Fruit fly (Drosophila melanogaster) whole organism, wandering third instar larva: ENCODE measurements around the gene Lkr.

Experiments used
- Abd-B ChIP-seq: fragments of >200 bp; optimal IDR thresholded peaks from 2 replicates; lab custom pipeline; 2017; ENCODE audit warnings: missing biosample characterization, missing genetic modification characterization
- CG32264 ChIP-seq: fragments of 200-800 bp; sonication (Bioruptor generic); optimal IDR thresholded peaks from 2 replicates; lab custom pipeline; 2016; ENCODE audit warnings: missing biosample characterization, missing genetic modification characterization
- CG9705 ChIP-seq: fragments of 200-800 bp; sonication (Bioruptor generic); optimal IDR thresholded peaks from 2 replicates; lab custom pipeline; 2018; ENCODE audit warnings: missing biosample characterization, mild to moderate bottlenecking, missing genetic modification characterization
- CrebA ChIP-seq: fragments of 200-800 bp; sonication (Bioruptor generic); optimal IDR thresholded peaks from 2 replicates; lab custom pipeline; 2016; ENCODE audit warnings: missing biosample characterization, mild to moderate bottlenecking, missing genetic modification characterization, borderline replicate concordance
- Dfd ChIP-seq: fragments of >200 bp; optimal IDR thresholded peaks from 2 replicates; lab custom pipeline; 2017; ENCODE audit warnings: missing biosample characterization, missing genetic modification characterization
- Dif ChIP-seq: fragments of 200-275, 200-300 bp; sonication (Bioruptor generic); optimal IDR thresholded peaks from 2 replicates; lab custom pipeline; 2018; ENCODE audit warnings: missing biosample characterization, missing genetic modification characterization; ENCODE audit not compliant: partially characterized antibody
- Hnf4 ChIP-seq: fragments of 200-800 bp; sonication (Bioruptor generic); optimal IDR thresholded peaks from 2 replicates; lab custom pipeline; 2016; ENCODE audit warnings: missing biosample characterization, mild to moderate bottlenecking, missing genetic modification characterization
- Hr78 ChIP-seq: fragments of >200 bp; optimal IDR thresholded peaks from 2 replicates; lab custom pipeline; 2017; ENCODE audit warnings: missing biosample characterization, missing genetic modification characterization
- Hr83 ChIP-seq: fragments of 200-300 bp; sonication (Bioruptor generic); optimal IDR thresholded peaks from 2 replicates; lab custom pipeline; 2016; ENCODE audit warnings: missing biosample characterization, mild to moderate bottlenecking, missing genetic modification characterization, moderate library complexity; ENCODE audit not compliant: poor library complexity, severe bottlenecking
- Jra ChIP-seq: sonication (Bioruptor generic); optimal IDR thresholded peaks from 2 replicates; lab custom pipeline; 2016; ENCODE audit warnings: missing biosample characterization, missing genetic modification characterization
- Mio ChIP-seq: sonication (Bioruptor generic); optimal IDR thresholded peaks from 2 replicates; lab custom pipeline; 2016; ENCODE audit warnings: missing biosample characterization, missing genetic modification characterization
- Myc ChIP-seq: fragments of >200 bp; optimal IDR thresholded peaks from 2 replicates; lab custom pipeline; 2017
- N ChIP-seq: fragments of >200 bp; optimal IDR thresholded peaks from 2 replicates; lab custom pipeline; 2018; ENCODE audit warnings: missing biosample characterization, missing external identifiers, missing genetic modification characterization
- Rel ChIP-seq, 2 experiments: fragments of 200-800 bp; sonication (Bioruptor generic) in 1 of 2; optimal IDR thresholded peaks; 2 replicates in 1 of 2; 3 replicates in 1 of 2; lab custom pipeline; 2016 to 2019; ENCODE audit warnings: mild to moderate bottlenecking in 2 of 2, missing biosample characterization in 2 of 2, missing genetic modification characterization in 2 of 2, moderate library complexity in 1 of 2
- Sp1 ChIP-seq: fragments of 200-800 bp; sonication (Bioruptor generic); optimal IDR thresholded peaks from 3 replicates; lab custom pipeline; 2019; ENCODE audit warnings: missing biosample characterization, mild to moderate bottlenecking, missing genetic modification characterization, moderate library complexity
- Vsx2 ChIP-seq: fragments of 200-300, 225-300 bp; sonication (Bioruptor generic); optimal IDR thresholded peaks from 2 replicates; lab custom pipeline; 2018; ENCODE audit warnings: missing biosample characterization, missing genetic modification characterization; ENCODE audit not compliant: partially characterized antibody
- br ChIP-seq: fragments of 200-800 bp; sonication (Bioruptor generic); optimal IDR thresholded peaks from 2 replicates; lab custom pipeline; 2016; ENCODE audit warnings: missing biosample characterization, missing genetic modification characterization
- brk ChIP-seq: fragments of 200-800 bp; sonication (Bioruptor generic); optimal IDR thresholded peaks from 2 replicates; lab custom pipeline; 2016; ENCODE audit warnings: missing biosample characterization, mild to moderate bottlenecking, missing genetic modification characterization
- dmrt93B ChIP-seq: fragments of 200-800 bp; sonication (Bioruptor generic); optimal IDR thresholded peaks from 2 replicates; lab custom pipeline; 2018; ENCODE audit warnings: missing biosample characterization, mild to moderate bottlenecking, missing genetic modification characterization
- dsf ChIP-seq: sonication (Bioruptor generic); optimal IDR thresholded peaks from 2 replicates; lab custom pipeline; 2016; ENCODE audit warnings: missing biosample characterization, missing genetic modification characterization, borderline replicate concordance
- ey ChIP-seq: fragments of 200-800 bp; sonication (Bioruptor generic); optimal IDR thresholded peaks from 2 replicates; lab custom pipeline; 2016; ENCODE audit warnings: missing biosample characterization, missing genetic modification characterization
- foxo ChIP-seq, 2 experiments: fragments of 200-800 bp; sonication (Bioruptor generic); optimal IDR thresholded peaks; 2 replicates in 1 of 2; 3 replicates in 1 of 2; lab custom pipeline; 2016 to 2017; ENCODE audit warnings: missing biosample characterization in 2 of 2, missing genetic modification characterization in 2 of 2
- fru ChIP-seq: fragments of 200-800 bp; sonication (Bioruptor generic); optimal IDR thresholded peaks from 3 replicates; lab custom pipeline; 2016; ENCODE audit warnings: missing biosample characterization, mild to moderate bottlenecking, missing genetic modification characterization
- h ChIP-seq: fragments of 200-800 bp; sonication (Bioruptor generic); optimal IDR thresholded peaks from 3 replicates; lab custom pipeline; 2016; ENCODE audit warnings: missing biosample characterization, mild to moderate bottlenecking, missing genetic modification characterization
- lola ChIP-seq: fragments of >200 bp; optimal IDR thresholded peaks from 2 replicates; lab custom pipeline; 2017; ENCODE audit warnings: missing biosample characterization, missing genetic modification characterization
- pan ChIP-seq: fragments of >200 bp; optimal IDR thresholded peaks from 2 replicates; lab custom pipeline; 2017
- psq ChIP-seq: fragments of 200-800 bp; sonication (Bioruptor generic); optimal IDR thresholded peaks from 3 replicates; lab custom pipeline; 2017; ENCODE audit warnings: missing biosample characterization, mild to moderate bottlenecking, missing genetic modification characterization, moderate library complexity
- rgr ChIP-seq: fragments of 200-800 bp; sonication (Bioruptor generic); optimal IDR thresholded peaks from 3 replicates; lab custom pipeline; 2016; ENCODE audit warnings: missing biosample characterization, mild to moderate bottlenecking, missing genetic modification characterization
- sage ChIP-seq: fragments of 200-800 bp; sonication (Bioruptor generic); optimal IDR thresholded peaks from 2 replicates; lab custom pipeline; 2016; ENCODE audit warnings: missing biosample characterization, mild to moderate bottlenecking, missing genetic modification characterization
- sv ChIP-seq: fragments of 200-800 bp; sonication (Bioruptor generic); optimal IDR thresholded peaks from 3 replicates; lab custom pipeline; 2016; ENCODE audit warnings: missing biosample characterization, missing genetic modification characterization
- tai ChIP-seq: sonication (Bioruptor generic); optimal IDR thresholded peaks from 2 replicates; lab custom pipeline; 2016; ENCODE audit warnings: missing biosample characterization, missing genetic modification characterization
- usp ChIP-seq: fragments of >200 bp; optimal IDR thresholded peaks from 2 replicates; lab custom pipeline; 2017; ENCODE audit warnings: missing biosample characterization, missing genetic modification characterization
- woc ChIP-seq: sonication (Bioruptor generic); optimal IDR thresholded peaks from 2 replicates; lab custom pipeline; 2016; ENCODE audit warnings: missing biosample characterization, mild to moderate bottlenecking, missing genetic modification characterization

Gene Lkr

DNA sequence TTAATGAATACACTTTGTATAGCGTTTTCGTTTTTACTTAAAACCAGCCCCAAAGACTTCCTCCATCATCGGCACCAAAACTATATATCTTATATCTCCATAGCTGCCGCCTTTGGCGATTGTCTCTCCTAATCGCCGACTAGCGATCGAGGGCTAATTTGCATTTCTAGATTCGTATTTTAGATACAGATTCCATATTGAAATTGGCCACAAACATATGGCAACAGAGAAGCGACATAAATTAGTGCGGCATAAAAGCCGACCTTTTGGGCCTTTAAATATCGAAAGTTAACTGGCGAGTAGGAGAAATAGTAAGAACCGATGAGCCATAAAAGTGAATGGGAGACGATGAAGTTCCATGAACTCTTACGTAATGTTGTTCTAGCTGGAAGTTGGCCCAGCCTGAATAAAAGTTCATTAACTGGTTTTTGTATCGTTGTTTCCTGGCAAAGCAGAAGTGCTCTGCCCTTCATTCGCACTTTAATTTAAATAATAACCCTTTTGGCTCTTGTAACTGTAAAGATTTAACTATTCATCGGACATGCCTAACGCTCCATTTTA, 19.5 kb upstream of the Lkr start:
- TF ChIP-seq br (GFP tag; lab: Kevin White, UChicago) (no peak), rgr (GFP tag; lab: Kevin White, UChicago) (no peak)

DNA sequence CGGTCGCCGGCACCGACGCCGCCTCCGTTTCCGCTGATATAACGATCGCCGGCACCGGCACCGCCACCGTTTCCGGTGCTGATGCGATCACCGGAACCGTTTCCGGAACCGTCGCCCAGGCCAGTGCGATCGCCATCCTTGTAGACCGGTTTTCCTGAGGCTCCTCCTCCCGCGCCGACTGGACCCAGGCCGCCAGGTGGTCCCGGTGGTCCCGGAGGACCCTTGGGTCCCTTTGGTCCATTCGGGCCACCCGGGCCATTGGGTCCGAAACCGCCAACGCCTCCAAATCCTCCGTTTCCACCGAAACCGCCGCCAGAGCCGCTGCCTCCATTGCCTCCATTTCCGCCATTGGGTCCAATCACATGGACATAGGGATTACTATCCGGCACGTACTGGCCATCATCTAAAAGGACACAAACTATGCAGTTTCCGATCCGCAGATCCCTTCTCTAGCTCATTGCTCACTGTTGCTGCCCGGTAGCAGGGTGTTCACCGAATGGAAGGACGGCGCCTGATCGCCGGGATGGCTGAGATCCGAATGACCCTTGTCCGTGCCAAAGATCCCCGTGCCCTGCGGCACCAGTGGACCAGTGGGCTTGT, 13.7 kb upstream of the Lkr start:
- TF ChIP-seq Vsx2 (GFP tag; lab: Kevin White, UChicago) (no peak), Dfd (GFP tag; lab: Kevin White, UChicago) (peak; percentile 99)

DNA sequence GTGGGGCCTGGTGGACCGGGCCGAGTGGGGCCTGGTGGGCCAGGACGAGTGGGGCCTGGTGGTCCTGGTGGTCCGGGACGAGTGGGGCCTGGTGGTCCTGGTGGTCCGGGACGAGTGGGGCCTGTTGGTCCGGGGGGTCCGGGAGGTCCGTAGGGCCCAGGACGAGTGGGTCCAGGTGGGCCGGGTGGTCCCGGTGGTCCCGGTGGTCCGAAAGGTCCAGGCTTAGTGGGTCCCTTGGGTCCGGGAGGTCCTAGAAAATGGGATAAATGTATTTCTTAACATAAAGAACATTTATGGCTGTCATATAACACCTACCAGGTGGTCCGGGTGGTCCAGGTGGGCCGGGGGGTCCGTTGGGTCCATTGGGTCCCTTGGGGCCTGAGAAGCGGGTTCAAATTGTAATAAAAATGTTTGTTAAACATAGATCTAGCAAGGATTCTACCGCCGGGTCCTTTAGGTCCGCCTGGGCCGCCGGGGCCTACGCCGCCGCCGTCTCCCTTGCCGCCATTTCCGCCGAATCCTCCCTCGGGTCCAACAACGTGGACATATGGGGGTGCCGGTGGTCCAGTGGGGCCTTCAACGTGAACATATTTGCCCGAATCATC, 11.6 kb upstream of the Lkr start:
- peak; percentile 99 for TF ChIP-seq Dfd (GFP tag; lab: Kevin White, UChicago)
- no peak for TF ChIP-seq lola (GFP tag; lab: Kevin White, UChicago)

DNA sequence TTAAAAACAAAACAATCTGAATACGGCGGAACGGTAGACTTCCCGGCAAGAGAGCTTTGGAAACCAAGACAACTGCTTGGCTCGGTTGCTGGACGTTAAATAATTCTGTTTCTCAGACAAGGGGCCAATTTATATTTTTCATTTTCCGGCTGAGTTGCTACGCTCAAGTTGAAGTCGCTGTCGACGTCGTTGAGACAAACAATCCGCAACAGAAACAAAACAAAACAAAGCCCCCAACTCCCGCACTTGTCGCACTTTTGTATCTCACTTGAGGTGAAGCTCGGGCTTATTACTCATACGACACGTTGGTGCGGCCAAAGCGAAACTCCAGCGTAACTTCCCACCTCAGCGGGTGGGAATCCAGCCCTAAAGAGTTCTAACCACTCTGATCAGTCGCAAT, 6.5 kb upstream of the Lkr start, which contains the start of gene CG13285:
CG13285 (minus strand) TSS at position 101 of the 400 bp plus-strand sequence.
- no peak for TF ChIP-seq tai (GFP tag; lab: Kevin White, UChicago)
- no peak for TF ChIP-seq dsf
- no peak for TF ChIP-seq usp (GFP tag; lab: Kevin White, UChicago)
- TF ChIP-seq Hr78 (GFP tag; lab: Kevin White, UChicago), result no peak
- TF ChIP-seq woc, result no peak
- no peak for TF ChIP-seq ey (GFP tag; lab: Kevin White, UChicago)
- no peak for TF ChIP-seq br (GFP tag; lab: Kevin White, UChicago)
- TF ChIP-seq sv, result no peak
- no peak for TF ChIP-seq foxo (GFP tag; optimal IDR thresholded peaks at IDR 0.05; lab: Kevin White, UChicago)
- no peak for TF ChIP-seq CrebA (GFP tag; lab: Kevin White, UChicago)

DNA sequence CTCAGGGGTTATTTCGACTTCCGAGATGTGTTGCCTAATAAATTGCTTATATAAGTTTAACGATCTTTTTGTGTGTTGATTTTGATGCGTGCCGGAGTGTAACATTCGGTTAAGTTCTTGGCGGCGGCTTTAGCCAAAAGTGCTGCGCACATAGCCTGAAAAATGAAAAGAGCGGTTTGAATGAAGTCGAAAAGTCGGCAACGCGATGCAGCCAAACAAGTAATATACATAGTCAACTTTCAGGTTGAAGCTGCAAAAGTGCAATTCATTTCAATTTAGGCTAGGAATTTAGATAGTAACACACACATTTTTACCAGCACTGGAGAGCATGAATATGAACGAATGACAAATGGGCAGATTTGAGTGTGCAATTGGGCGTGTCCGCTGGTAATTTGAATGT, 5.1 kb upstream of the Lkr start:
- TF ChIP-seq lola (GFP tag; lab: Kevin White, UChicago) (no peak), N (GFP tag; lab: Kevin White, UChicago) (peak; percentile 20), Myc (lab: Kevin White, UChicago) (peak; percentile 83), CrebA (GFP tag; lab: Kevin White, UChicago) (no peak), br (GFP tag; lab: Kevin White, UChicago) (no peak), dsf (no peak), Mio (no peak), Abd-B (GFP tag; lab: Kevin White, UChicago) (no peak), usp (GFP tag; lab: Kevin White, UChicago) (no peak), Rel (GFP tag; optimal IDR thresholded peaks at IDR 0.05; lab: Kevin White, UChicago) (no peak), Rel (tag; optimal IDR thresholded peaks at IDR 0.05; lab: Kevin White, UChicago) (no peak)
- TF ChIP-seq, all 38 proteins: peak for 2

DNA sequence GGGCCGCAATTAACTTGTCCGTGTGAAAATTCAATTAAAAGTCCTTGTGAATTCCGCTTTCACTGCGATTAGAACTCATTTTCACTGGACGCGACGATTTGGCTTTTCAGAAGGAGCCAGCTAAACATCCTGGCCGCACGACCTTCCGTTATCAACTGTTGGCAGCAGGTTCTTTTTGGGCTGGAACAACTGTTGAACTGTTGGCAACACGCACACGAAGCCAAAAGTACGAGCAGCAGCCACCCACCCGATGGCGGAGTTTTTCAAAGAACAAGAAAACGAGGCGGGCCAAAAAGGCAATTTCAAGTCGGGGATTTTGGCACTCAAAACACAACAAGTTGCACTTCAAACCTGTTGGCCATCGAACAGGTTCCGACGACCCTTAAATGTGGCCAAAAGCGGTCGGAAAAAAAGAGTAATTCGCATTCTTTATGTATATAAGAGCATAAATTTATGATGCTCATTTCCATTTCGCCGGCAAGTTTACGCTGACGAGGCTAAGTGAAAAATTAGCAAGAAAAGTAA, 6.2 kb downstream of the Lkr start:
- TF ChIP-seq fru (GFP tag; lab: Kevin White, UChicago) (no peak), dmrt93B (GFP tag; lab: Kevin White, UChicago) (no peak), Mio (no peak)

DNA sequence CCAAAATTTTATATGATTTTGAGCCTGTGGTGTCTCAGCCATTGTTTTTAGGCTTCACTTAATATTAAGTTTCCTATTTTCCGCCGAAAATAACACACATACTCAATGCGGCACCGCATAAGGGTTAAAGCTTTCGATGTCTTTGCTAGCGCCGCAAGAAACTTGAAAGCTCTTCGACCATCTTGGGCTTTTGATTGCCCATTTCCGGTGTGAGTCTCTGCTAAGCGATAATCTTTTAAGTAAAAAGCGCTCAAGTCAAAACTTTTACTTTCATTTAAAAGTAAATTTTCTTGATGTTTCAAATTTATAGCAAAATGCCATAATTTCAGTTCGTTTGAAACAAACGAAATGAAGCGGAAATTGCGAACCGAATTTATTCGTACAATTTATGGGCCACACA, 17.2 kb downstream of the Lkr start:
- TF ChIP-seq brk (GFP tag; lab: Kevin White, UChicago) (peak; percentile 87), lola (GFP tag; lab: Kevin White, UChicago) (no peak), Abd-B (GFP tag; lab: Kevin White, UChicago) (no peak), Hr83 (GFP tag; lab: Kevin White, UChicago) (peak; percentile 85), dsf (no peak), CG32264 (peak; percentile 32), Myc (lab: Kevin White, UChicago) (no peak), Dif (no peak), pan (lab: Kevin White, UChicago) (no peak), Hr78 (GFP tag; lab: Kevin White, UChicago) (no peak), usp (GFP tag; lab: Kevin White, UChicago) (no peak), CG9705 (GFP tag; lab: Kevin White, UChicago) (peak; percentile 81), foxo (GFP tag; optimal IDR thresholded peaks at IDR 0.05; lab: Kevin White, UChicago) (peak; percentile 27 to 58), h (GFP tag; lab: Kevin White, UChicago) (peak; percentile 74), fru (GFP tag; lab: Kevin White, UChicago) (peak; percentile 62), Jra (GFP tag; lab: Kevin White, UChicago) (no peak), sage (peak; percentile 41), dmrt93B (GFP tag; lab: Kevin White, UChicago) (peak; percentile 86), woc (peak; percentile 22), Sp1 (GFP tag; lab: Kevin White, UChicago) (peak; percentile 79), sv (peak; percentile 81), br (GFP tag; lab: Kevin White, UChicago) (peak; percentile 80), rgr (GFP tag; lab: Kevin White, UChicago) (peak; percentile 92), Vsx2 (GFP tag; lab: Kevin White, UChicago) (no peak), psq (GFP tag; lab: Kevin White, UChicago) (no peak), Hnf4 (peak; percentile 40)
